Worm (Caenorhabditis elegans): ENCODE results near the gene sre-5.
A peak's percentile ranks its signal among the peaks of the same experiment; 100 is the strongest.

sre-5 gene

ce11 chrIV:3548315-3548714 lies 16.7 kb upstream of the sre-5 start (continued):
- TF ChIP-seq zip-4 (GFP tag; optimal IDR thresholded peaks at IDR 0.05) = no peak
- TF ChIP-seq sup-37 (GFP tag; optimal IDR thresholded peaks at IDR 0.05) = no peak
- TF ChIP-seq pax-3 (tag; optimal IDR thresholded peaks at IDR 0.05) = no peak
- TF ChIP-seq xbp-1 (tag; optimal IDR thresholded peaks at IDR 0.05) = no peak
- TF ChIP-seq nhr-71 (tag; optimal IDR thresholded peaks at IDR 0.05) = peak; percentile 32
- TF ChIP-seq zag-1 (tag; optimal IDR thresholded peaks at IDR 0.05) = no peak
- TF ChIP-seq nhr-19 (GFP tag; conservative IDR thresholded peaks at IDR 0.05) = no peak
- no peak for TF ChIP-seq hlh-17 (GFP tag; optimal IDR thresholded peaks at IDR 0.05; ENCODE audit: borderline replicate concordance)
- no peak for TF ChIP-seq lin-15B (tag; optimal IDR thresholded peaks at IDR 0.05)
- TF ChIP-seq unc-130 (tag; optimal IDR thresholded peaks at IDR 0.05) = no peak
- TF ChIP-seq nhr-76 (tag; optimal IDR thresholded peaks at IDR 0.05) = no peak
- TF ChIP-seq nhr-84 (tag; optimal IDR thresholded peaks at IDR 0.05) = no peak
- no peak for TF ChIP-seq unc-62 (GFP tag; optimal IDR thresholded peaks at IDR 0.05)
- no peak for TF ChIP-seq hlh-4 (tag; optimal IDR thresholded peaks at IDR 0.05)
- peak in 1 of 2 experiments; percentile 32 for TF ChIP-seq efl-1 (optimal IDR thresholded peaks at IDR 0.05)
- TF ChIP-seq efl-1 (GFP tag; optimal IDR thresholded peaks at IDR 0.05 in 1 of 2) = peak in 1 of 2 experiments; percentile 86
- TF ChIP-seq snpc-4 (tag; optimal IDR thresholded peaks at IDR 0.05) = no peak
- no peak for TF ChIP-seq ama-1 (optimal IDR thresholded peaks at IDR 0.05)
- no peak for TF ChIP-seq nhr-28 (tag; optimal IDR thresholded peaks at IDR 0.05)
- no peak for TF ChIP-seq unc-30 (tag; optimal IDR thresholded peaks at IDR 0.05)
- no peak for TF ChIP-seq fkh-4 (tag; optimal IDR thresholded peaks at IDR 0.05; ENCODE audit: borderline replicate concordance)
- no peak for TF ChIP-seq tbx-2 (tag; optimal IDR thresholded peaks at IDR 0.05)
- TF ChIP-seq vab-15 (tag; optimal IDR thresholded peaks at IDR 0.05) = no peak
- TF ChIP-seq ceh-90 (tag; optimal IDR thresholded peaks at IDR 0.05) = no peak
- no peak for TF ChIP-seq C16A3.4 (tag; optimal IDR thresholded peaks at IDR 0.05)
- no peak for TF ChIP-seq pag-3 (tag; optimal IDR thresholded peaks at IDR 0.05; ENCODE audit: borderline replicate concordance, insufficient read depth)
- no peak for TF ChIP-seq ztf-4 (tag; optimal IDR thresholded peaks at IDR 0.05)
- peak in 1 of 3 experiments; percentile 12 for TF ChIP-seq dpl-1 (GFP tag; optimal IDR thresholded peaks at IDR 0.05)
- no peak for TF ChIP-seq lin-13 (GFP tag; optimal IDR thresholded peaks at IDR 0.05)
- TF ChIP-seq egl-13 (tag; optimal IDR thresholded peaks at IDR 0.05) = no peak
- no peak for TF ChIP-seq jun-1 (tag; optimal IDR thresholded peaks at IDR 0.05)
- no peak for TF ChIP-seq nhr-47 (tag; optimal IDR thresholded peaks at IDR 0.05)

- peak; percentile 72 for TF ChIP-seq nhr-71 (tag; optimal IDR thresholded peaks at IDR 0.05)
- TF ChIP-seq efl-3 (GFP tag; optimal IDR thresholded peaks at IDR 0.05) = no peak
- TF ChIP-seq unc-86 (tag; optimal IDR thresholded peaks at IDR 0.05) = peak; percentile 39
- peak; percentile 20 to 33 (median 27) for TF ChIP-seq dpl-1 (GFP tag; optimal IDR thresholded peaks at IDR 0.05)
- peak; percentile 64 for TF ChIP-seq C16A3.4 (tag; optimal IDR thresholded peaks at IDR 0.05)
- TF ChIP-seq rnt-1 (tag; optimal IDR thresholded peaks at IDR 0.05) = peak; percentile 69
- TF ChIP-seq nhr-90 (tag; optimal IDR thresholded peaks at IDR 0.05; ENCODE audit: poor library complexity) = peak; percentile 70
- TF ChIP-seq mep-1 (tag; optimal IDR thresholded peaks at IDR 0.05) = peak; percentile 47
- TF ChIP-seq irx-1 (tag; optimal IDR thresholded peaks at IDR 0.05) = no peak
- TF ChIP-seq skn-1 (tag; optimal IDR thresholded peaks at IDR 0.05) = peak; percentile 36
- peak; percentile 51 for TF ChIP-seq fos-1 (tag; optimal IDR thresholded peaks at IDR 0.05)
- TF ChIP-seq nhr-85 (tag) = peak; percentile 41
- no peak for TF ChIP-seq pag-3 (tag; optimal IDR thresholded peaks at IDR 0.05; ENCODE audit: borderline replicate concordance, insufficient read depth)
- TF ChIP-seq nhr-77 (tag; optimal IDR thresholded peaks at IDR 0.05) = peak; percentile 15
- peak; percentile 62 for TF ChIP-seq dsc-1 (tag; optimal IDR thresholded peaks at IDR 0.05)
- peak; percentile 34 to 71 for TF ChIP-seq lsy-2 (tag; optimal IDR thresholded peaks at IDR 0.05)
- peak; percentile 20 to 63 (median 38) for TF ChIP-seq ceh-82 (tag; optimal IDR thresholded peaks at IDR 0.05)
- TF ChIP-seq jun-1 (tag; optimal IDR thresholded peaks at IDR 0.05) = peak; percentile 57
- TF ChIP-seq hlh-4 (tag; optimal IDR thresholded peaks at IDR 0.05) = no peak
- no peak for TF ChIP-seq zip-4 (GFP tag; optimal IDR thresholded peaks at IDR 0.05)
- no peak for TF ChIP-seq ceh-88 (GFP tag; IDR thresholded peaks at IDR 0.05)
- TF ChIP-seq efl-1 (optimal IDR thresholded peaks at IDR 0.05) = peak; percentile 24 to 46
- peak; percentile 45 to 93 for TF ChIP-seq efl-1 (GFP tag; optimal IDR thresholded peaks at IDR 0.05 in 1 of 2)
- peak; percentile 51 to 56 for TF ChIP-seq lin-35 (GFP tag; optimal IDR thresholded peaks at IDR 0.05)
- TF ChIP-seq nhr-28 (tag; optimal IDR thresholded peaks at IDR 0.05) = no peak
- peak; percentile 77 for TF ChIP-seq nhr-47 (tag; optimal IDR thresholded peaks at IDR 0.05)
- peak; percentile 32 for TF ChIP-seq elt-2 (tag; optimal IDR thresholded peaks at IDR 0.05)
- TF ChIP-seq egl-13 (tag; optimal IDR thresholded peaks at IDR 0.05) = peak; percentile 26
- TF ChIP-seq fkh-8 (tag; optimal IDR thresholded peaks at IDR 0.05) = peak; percentile 36
- peak; percentile 53 for TF ChIP-seq nhr-20 (tag; optimal IDR thresholded peaks at IDR 0.05)
- TF ChIP-seq pax-3 (tag; optimal IDR thresholded peaks at IDR 0.05) = peak; percentile 27
Observed at ce11 chrIV:3551777-3552462, 13.1 kb upstream of the sre-5 start.
